Worm (Caenorhabditis elegans) whole organism, late embryonic: ENCODE measurements around the gene rpc-11.

ENCODE experiments used
- fkh-6 ChIP-seq: sonication (generic microtip); optimal IDR thresholded peaks from 2 replicates; lab custom pipeline; 2016; ENCODE audit warnings: missing genetic modification characterization, missing compliant biosample characterization
- hlh-30 ChIP-seq: sonication (generic microtip); optimal IDR thresholded peaks from 2 replicates; lab custom pipeline; 2017; ENCODE audit warnings: antibody characterized with exemption, missing genetic modification characterization, missing compliant biosample characterization; ENCODE audit not compliant: insufficient read depth
- hlh-6 ChIP-seq: sonication (generic microtip); optimal IDR thresholded peaks from 2 replicates; lab custom pipeline; 2016; ENCODE audit warnings: missing genotype, missing genetic modification characterization, missing compliant biosample characterization
- nfya-1 ChIP-seq: sonication (generic microtip); optimal IDR thresholded peaks from 2 replicates; lab custom pipeline; 2017; ENCODE audit warnings: missing genetic modification characterization, mild to moderate bottlenecking, missing compliant biosample characterization, antibody characterized with exemption, moderate library complexity
- nhr-11 ChIP-seq: fragments of 150-350 bp; optimal IDR thresholded peaks from 2 replicates; lab custom pipeline; 2014; ENCODE audit warnings: missing biosample characterization, missing genetic modification characterization
- odd-2 ChIP-seq: sonication (generic microtip); optimal IDR thresholded peaks from 2 replicates; lab custom pipeline; 2017; ENCODE audit warnings: antibody characterized with exemption, mild to moderate bottlenecking, missing genetic modification characterization, missing compliant biosample characterization
- pha-4 ChIP-seq: fragments of 150-350 bp; optimal IDR thresholded peaks from 2 replicates; lab custom pipeline; 2018; ENCODE audit warnings: missing biosample characterization, missing genetic modification reagents, missing genetic modification characterization
- pqm-1 ChIP-seq: sonication (generic microtip); optimal IDR thresholded peaks from 2 replicates; lab custom pipeline; 2016; ENCODE audit warnings: missing genetic modification characterization, missing compliant biosample characterization
- sox-2 ChIP-seq: fragments of 200-800 bp; sonication (Bioruptor generic); IDR thresholded peaks from 2 replicates; pipeline ENCODE4 v1.3.6; 2022; ENCODE audit warnings: missing genetic modification reagents, missing genetic modification characterization, missing compliant biosample characterization

ce11 chrIV:1365771-1366170 lies 44.1 kb downstream of the rpc-11 start:
- TF ChIP-seq hlh-30 (tag; lab: Kevin White, UChicago) (no peak), odd-2 (tag; lab: Kevin White, UChicago) (no peak), sox-2 (no peak), hlh-6 (no peak), nhr-11 (tag; lab: Kevin White, UChicago) (no peak), fkh-6 (tag; lab: Kevin White, UChicago) (no peak), pqm-1 (tag; lab: Kevin White, UChicago) (no peak), pha-4 (no peak), nfya-1 (tag; lab: Kevin White, UChicago) (no peak)
